Worm (Caenorhabditis elegans): ENCODE data around the gene mrpl-53.

ce11 chrII:9646928-9647838 is 49.8 kb downstream of the mrpl-53 start, which contains the start of gene sqv-8:
- TF ChIP-seq ztf-23 (GFP tag; IDR thresholded peaks at IDR 0.05) = no peak
- TF ChIP-seq med-1 (GFP tag; optimal IDR thresholded peaks at IDR 0.05; ENCODE audit: insufficient read depth) = no peak
- TF ChIP-seq klf-2 (GFP tag; conservative IDR thresholded peaks at IDR 0.05) = no peak
- no peak for TF ChIP-seq ref-1 (GFP tag; conservative IDR thresholded peaks at IDR 0.05)
